Worm (Caenorhabditis elegans): ENCODE data around the gene F36H12.10.

- TF ChIP-seq unc-62 (GFP tag; optimal IDR thresholded peaks at IDR 0.05 in 1 of 2) (peak in 1 of 2 experiments; percentile 65), unc-62 (tag; optimal IDR thresholded peaks at IDR 0.05) (no peak), tag-97 (GFP tag; IDR thresholded peaks at IDR 0.05) (no peak), nhr-28 (tag; optimal IDR thresholded peaks at IDR 0.05) (no peak)
Observed at ce11 chrIV:5272518-5272917, 17.9 kb upstream of the F36H12.10 start, which contains the start of gene F36H12.3.

Data from whole organism, L4 larva.